Worm (Caenorhabditis elegans) whole organism, mixed stage, embryonic: ENCODE data around the gene dcap-2.

Source experiments
- ceh-83 ChIP-seq: fragments of 200-800 bp; sonication (Bioruptor generic); optimal IDR thresholded peaks from 2 replicates; lab custom pipeline; 2018; ENCODE audit warnings: mild to moderate bottlenecking, missing genetic modification characterization, missing compliant biosample characterization
- ces-1 ChIP-seq: fragments of 150-350 bp; optimal IDR thresholded peaks from 2 replicates; lab custom pipeline; 2014; ENCODE audit warnings: missing biosample characterization, missing genetic modification reagents, missing genetic modification characterization
- drap-1 ChIP-seq: fragments of 200-800 bp; sonication (Bioruptor generic); optimal IDR thresholded peaks from 3 replicates; lab custom pipeline; 2018; ENCODE audit warnings: mild to moderate bottlenecking, missing genetic modification characterization, missing compliant biosample characterization
- hlh-1 ChIP-seq: fragments of 150-350 bp; optimal IDR thresholded peaks from 2 replicates; lab custom pipeline; 2014; ENCODE audit warnings: missing biosample characterization, missing genetic modification reagents, missing genetic modification characterization
- mab-5 ChIP-seq: fragments of 150-350 bp; optimal IDR thresholded peaks from 2 replicates; lab custom pipeline; 2014; ENCODE audit warnings: missing biosample characterization, missing genetic modification characterization
- mep-1 ChIP-seq: fragments of 150-350 bp; optimal IDR thresholded peaks from 2 replicates; lab custom pipeline; 2017; ENCODE audit warnings: missing biosample characterization, missing genetic modification reagents, missing genetic modification characterization, inconsistent platforms
- nhr-12 ChIP-seq: fragments of 150-350 bp; optimal IDR thresholded peaks from 2 replicates; lab custom pipeline; 2014; ENCODE audit warnings: missing biosample characterization, missing genetic modification characterization
- nhr-237 ChIP-seq: fragments of 150-350 bp; optimal IDR thresholded peaks from 2 replicates; lab custom pipeline; 2014; ENCODE audit warnings: missing biosample characterization, missing genetic modification characterization
- nhr-28 ChIP-seq: fragments of 150-350 bp; optimal IDR thresholded peaks from 2 replicates; lab custom pipeline; 2014; ENCODE audit warnings: missing biosample characterization, missing genetic modification characterization
- nhr-76 ChIP-seq: sonication (generic microtip); optimal IDR thresholded peaks from 2 replicates; lab custom pipeline; 2017; ENCODE audit warnings: missing biosample characterization, missing genetic modification characterization
- pha-4 ChIP-seq: fragments of 150-350 bp; optimal IDR thresholded peaks from 2 replicates; lab custom pipeline; 2018; ENCODE audit warnings: missing biosample characterization, missing genetic modification reagents, missing genetic modification characterization
- snpc-4 ChIP-seq: fragments of 150-350 bp; optimal IDR thresholded peaks from 2 replicates; lab custom pipeline; 2014; ENCODE audit warnings: missing biosample characterization, missing genetic modification characterization
- unc-39 ChIP-seq: fragments of 150-350 bp; optimal IDR thresholded peaks from 2 replicates; lab custom pipeline; 2014; ENCODE audit warnings: missing biosample characterization, missing genetic modification characterization
- ztf-11 ChIP-seq: fragments of 150-350 bp; optimal IDR thresholded peaks from 2 replicates; lab custom pipeline; 2014; ENCODE audit warnings: missing biosample characterization, missing genetic modification characterization

DNA sequence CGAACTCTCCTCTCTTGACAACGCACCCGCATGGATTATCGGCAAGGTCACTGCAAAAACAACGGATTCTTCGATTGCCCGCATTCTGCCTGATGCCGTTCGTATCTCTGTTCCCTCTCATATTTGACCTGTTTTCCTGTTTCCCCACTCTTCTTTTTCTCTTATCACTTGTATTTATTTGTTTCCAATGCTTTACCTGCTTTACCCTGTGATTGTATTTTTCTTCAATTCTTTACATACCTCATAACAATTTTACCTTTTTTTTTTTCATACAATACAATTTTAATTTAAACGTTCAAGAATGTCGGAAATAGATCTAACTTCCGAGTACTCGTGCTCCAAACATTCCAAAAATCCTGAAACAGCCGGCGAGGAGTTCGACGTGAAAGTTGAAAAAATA, 12.7 kb downstream of the dcap-2 start, which contains the start of gene afmd-2:
- TF ChIP-seq pha-4 (tag; lab: Kevin White, UChicago): no peak
- no peak for TF ChIP-seq snpc-4 (tag; lab: Kevin White, UChicago)
- no peak for TF ChIP-seq nhr-28 (tag; lab: Kevin White, UChicago)
- no peak for TF ChIP-seq nhr-12
- no peak for TF ChIP-seq unc-39 (tag; lab: Kevin White, UChicago)
- TF ChIP-seq hlh-1 (tag; lab: Kevin White, UChicago): no peak
- TF ChIP-seq drap-1 (GFP tag; lab: Kevin White, UChicago): no peak
- no peak for TF ChIP-seq ces-1 (GFP tag; lab: Kevin White, UChicago)
- TF ChIP-seq mab-5 (tag; lab: Kevin White, UChicago): no peak
- TF ChIP-seq mep-1 (tag; lab: Kevin White, UChicago): no peak
- TF ChIP-seq nhr-76: no peak
- no peak for TF ChIP-seq nhr-237 (tag; lab: Kevin White, UChicago)
- TF ChIP-seq ceh-83 (GFP tag; lab: Kevin White, UChicago): no peak
- no peak for TF ChIP-seq ztf-11 (tag; lab: Kevin White, UChicago)
